Fruit fly (Drosophila melanogaster) whole organism, embryonic: ENCODE measurements around the gene GAPsec.

ENCODE experiments used
- Ada2b ChIP-seq: fragments of 200-800 bp; sonication (Bioruptor generic); IDR thresholded peaks from 2 replicates; pipeline ENCODE4 v1.3.6; 2022; ENCODE audit warnings: missing biosample characterization, missing genetic modification characterization
- CG11504 ChIP-seq: fragments of 200-800 bp; sonication (Bioruptor generic); optimal IDR thresholded peaks from 3 replicates; lab custom pipeline; 2019; ENCODE audit warnings: missing biosample characterization, mild to moderate bottlenecking, missing genetic modification characterization, moderate library complexity
- CG12219 ChIP-seq: fragments of 200-800 bp; sonication (Bioruptor generic); optimal IDR thresholded peaks from 3 replicates; lab custom pipeline; 2018; ENCODE audit warnings: missing biosample characterization, mild to moderate bottlenecking, missing genetic modification characterization
- CG18476 ChIP-seq: fragments of 200-800 bp; sonication (Bioruptor generic); optimal IDR thresholded peaks from 2 replicates; lab custom pipeline; 2016; ENCODE audit warnings: missing biosample characterization, mild to moderate bottlenecking, missing genetic modification characterization
- CG18619 ChIP-seq: fragments of 200-800 bp; sonication (Bioruptor generic); optimal IDR thresholded peaks from 3 replicates; lab custom pipeline; 2017; ENCODE audit warnings: missing biosample characterization, mild to moderate bottlenecking, missing genetic modification characterization
- CG2116 ChIP-seq: fragments of 200-800 bp; sonication (Bioruptor generic); optimal IDR thresholded peaks from 3 replicates; lab custom pipeline; 2018; ENCODE audit warnings: missing biosample characterization, mild to moderate bottlenecking, missing genetic modification characterization
- CG2678 ChIP-seq: fragments of 200-800 bp; sonication (Bioruptor generic); optimal IDR thresholded peaks from 3 replicates; lab custom pipeline; 2019; ENCODE audit warnings: missing biosample characterization, mild to moderate bottlenecking, missing genetic modification characterization, moderate library complexity
- CG30403 ChIP-seq: fragments of 200-800 bp; sonication (Bioruptor generic); optimal IDR thresholded peaks from 3 replicates; lab custom pipeline; 2016; ENCODE audit warnings: missing biosample characterization, missing genetic modification characterization
- CG32532 ChIP-seq: fragments of 200-800 bp; sonication (Bioruptor generic); IDR thresholded peaks from 2 replicates; pipeline ENCODE4 v1.3.6; 2022; ENCODE audit warnings: missing biosample characterization, missing genetic modification characterization
- CG32772 ChIP-seq: fragments of 200-800 bp; sonication (Bioruptor generic); IDR thresholded peaks from 2 replicates; pipeline ENCODE4 v1.3.6; 2022; ENCODE audit warnings: missing biosample characterization, missing genetic modification characterization
- CG3281 ChIP-seq: fragments of 200-800 bp; sonication (Bioruptor generic); optimal IDR thresholded peaks from 3 replicates; lab custom pipeline; 2017; ENCODE audit warnings: missing biosample characterization, mild to moderate bottlenecking, missing genetic modification characterization
- CG3838 ChIP-seq: fragments of 200-800 bp; sonication (Bioruptor generic); optimal IDR thresholded peaks from 3 replicates; lab custom pipeline; 2016; ENCODE audit warnings: missing biosample characterization, missing genetic modification characterization
- CG4424 ChIP-seq: fragments of 200-800 bp; sonication (Bioruptor generic); optimal IDR thresholded peaks from 3 replicates; lab custom pipeline; 2016; ENCODE audit warnings: missing biosample characterization, missing genetic modification characterization
- CG5245 ChIP-seq: fragments of 200-800 bp; sonication (Bioruptor generic); optimal IDR thresholded peaks from 3 replicates; lab custom pipeline; 2016; ENCODE audit warnings: missing biosample characterization, missing genetic modification characterization
- CG7839 ChIP-seq: fragments of 200-800 bp; sonication (Bioruptor generic); optimal IDR thresholded peaks from 3 replicates; lab custom pipeline; 2018; ENCODE audit warnings: missing biosample characterization, mild to moderate bottlenecking, missing genetic modification characterization, moderate library complexity
- CG9932 ChIP-seq: fragments of 200-800 bp; sonication (Bioruptor generic); IDR thresholded peaks from 2 replicates; pipeline ENCODE4 v1.3.6; 2022; ENCODE audit warnings: missing biosample characterization, missing genetic modification characterization
- Dip3 ChIP-seq: fragments of 200-800 bp; sonication (Bioruptor generic); optimal IDR thresholded peaks from 3 replicates; lab custom pipeline; 2016; ENCODE audit warnings: missing biosample characterization, missing genetic modification characterization
- Drgx ChIP-seq: fragments of 200-800 bp; sonication (Bioruptor generic); IDR thresholded peaks from 2 replicates; pipeline ENCODE4 v1.3.6; 2022; ENCODE audit warnings: missing biosample characterization, missing genetic modification characterization
- Ets97D ChIP-seq: fragments of 200-800 bp; sonication (Bioruptor generic); optimal IDR thresholded peaks from 3 replicates; lab custom pipeline; 2016; ENCODE audit warnings: missing biosample characterization, missing genetic modification characterization
- Fer3 ChIP-seq: fragments of 200-800 bp; sonication (Bioruptor generic); optimal IDR thresholded peaks from 2 replicates; lab custom pipeline; 2018; ENCODE audit warnings: missing biosample characterization, mild to moderate bottlenecking, missing genetic modification characterization, moderate library complexity
- Lpt ChIP-seq: fragments of >200 bp; optimal IDR thresholded peaks from 2 replicates; lab custom pipeline; 2018; ENCODE audit warnings: missing biosample characterization, missing genetic modification characterization
- Med ChIP-seq: fragments of 200-800 bp; sonication (Bioruptor generic); peaks from one replicate; lab custom pipeline; 2016; ENCODE audit warnings: missing biosample characterization, missing genetic modification characterization, mild to moderate bottlenecking, inconsistent platforms, moderate library complexity
- NC2β ChIP-seq: fragments of 200-800 bp; sonication (Bioruptor generic); optimal IDR thresholded peaks from 2 replicates; lab custom pipeline; 2016; ENCODE audit warnings: missing biosample characterization, missing genetic modification characterization
- Poxn ChIP-seq: fragments of 200-800 bp; sonication (Bioruptor generic); IDR thresholded peaks from 2 replicates; pipeline ENCODE4 v1.3.6; 2022; ENCODE audit warnings: missing biosample characterization, missing genetic modification characterization
- Rfx ChIP-seq: fragments of 200-800 bp; sonication (Bioruptor generic); IDR thresholded peaks from 2 replicates; pipeline ENCODE4 v1.3.6; 2022; ENCODE audit warnings: missing biosample characterization, missing genetic modification characterization
- Xrp1 ChIP-seq: fragments of 200-800 bp; sonication (Bioruptor generic); IDR thresholded peaks from 2 replicates; pipeline ENCODE4 v1.3.6; 2022; ENCODE audit warnings: missing biosample characterization, missing genetic modification characterization
- al ChIP-seq: fragments of 200-800 bp; sonication (Bioruptor generic); IDR thresholded peaks from 2 replicates; pipeline ENCODE4 v1.3.6; 2022; ENCODE audit warnings: missing biosample characterization, missing genetic modification characterization
- corto ChIP-seq: fragments of 200-800 bp; sonication (Bioruptor generic); optimal IDR thresholded peaks from 2 replicates; lab custom pipeline; 2016; ENCODE audit warnings: missing biosample characterization, mild to moderate bottlenecking, missing genetic modification characterization, moderate library complexity
- dpn ChIP-seq, 2 experiments: fragments of 200-800 bp; sonication (Bioruptor generic); optimal IDR thresholded peaks; 3 replicates each; lab custom pipeline; 2016; ENCODE audit warnings: missing biosample characterization in 2 of 2, missing genetic modification characterization in 2 of 2
- fd102C ChIP-seq: fragments of 200-800 bp; sonication (Bioruptor generic); optimal IDR thresholded peaks from 2 replicates; lab custom pipeline; 2018; ENCODE audit warnings: missing biosample characterization, mild to moderate bottlenecking, missing genetic modification characterization, moderate library complexity
- gsb ChIP-seq: fragments of 200-800 bp; sonication (Bioruptor generic); IDR thresholded peaks from 2 replicates; pipeline ENCODE4 v1.3.6; 2022; ENCODE audit warnings: missing biosample characterization, missing genetic modification characterization
- kah ChIP-seq: fragments of 200-800 bp; sonication (Bioruptor generic); optimal IDR thresholded peaks from 2 replicates; lab custom pipeline; 2018; ENCODE audit warnings: missing biosample characterization, mild to moderate bottlenecking, missing genetic modification characterization
- lbe ChIP-seq: fragments of 200-800 bp; sonication (Bioruptor generic); optimal IDR thresholded peaks from 2 replicates; lab custom pipeline; 2016; ENCODE audit warnings: missing biosample characterization, mild to moderate bottlenecking, missing genetic modification characterization
- nom ChIP-seq: fragments of 200-800 bp; sonication (Bioruptor generic); optimal IDR thresholded peaks from 2 replicates; lab custom pipeline; 2017; ENCODE audit warnings: missing biosample characterization, missing genetic modification characterization, mild to moderate bottlenecking, moderate library complexity, missing genetic modification reagents
- prd ChIP-seq, 3 experiments: fragments of >200 bp in 2 of 3; fragments of 200-800 bp in 1 of 3; sonication (Bioruptor generic) in 1 of 3; optimal IDR thresholded peaks in 2 of 3; IDR thresholded peaks in 1 of 3; 2 replicates in 2 of 3; 3 replicates in 1 of 3; pipeline versions ENCODE4 v1.3.6 to Lab custom; 2017 to 2022; ENCODE audit warnings: missing biosample characterization in 1 of 3, missing genetic modification characterization in 1 of 3
- salm ChIP-seq: fragments of 200-800 bp; sonication (Bioruptor generic); optimal IDR thresholded peaks from 2 replicates; lab custom pipeline; 2018; ENCODE audit warnings: missing biosample characterization, mild to moderate bottlenecking, missing genetic modification characterization
- zfh1 ChIP-seq: fragments of 200-800 bp; sonication (Bioruptor generic); IDR thresholded peaks from 3 replicates; pipeline ENCODE4 v1.3.6; 2022; ENCODE audit warnings: missing biosample characterization, missing genetic modification characterization

Gene GAPsec

dm6 chr3L:8657429-8657754 is 33.7 kb upstream of the GAPsec start (continued):
- TF ChIP-seq Rfx (peak; percentile 55), CG12219 (GFP tag; lab: Kevin White, UChicago) (no peak), CG11504 (tag; lab: Kevin White, UChicago) (no peak), prd (optimal IDR thresholded peaks at IDR 0.05; lab: Kevin White, UChicago) (no peak), prd (GFP tag; IDR thresholded peaks at IDR 0.05; lab: Robert Waterston, UW) (peak; percentile 73; the same call in 2 of the 3 replicates), Xrp1 (GFP tag; lab: Robert Waterston, UW) (peak; percentile 55; the same call in 1 of the 2 replicates), Ada2b (GFP tag; lab: Robert Waterston, UW) (peak; percentile 27; the same call in 1 of the 2 replicates), NC2β (GFP tag; lab: Kevin White, UChicago) (no peak), CG9932 (GFP tag; lab: Robert Waterston, UW) (peak; percentile 37; the same call in 1 of the 2 replicates), CG30403 (GFP tag; lab: Kevin White, UChicago) (no peak), nom (peak; percentile 52), al (GFP tag; lab: Robert Waterston, UW) (0 out of 2 replicates have a peak, but pooled peaks have one; percentile 23), CG4424 (GFP tag; lab: Kevin White, UChicago) (peak; percentile 4), CG18476 (GFP tag; lab: Kevin White, UChicago) (no peak), lbe (GFP tag; lab: Kevin White, UChicago) (peak; percentile 85), Poxn (no peak), CG3281 (GFP tag; lab: Kevin White, UChicago) (peak; percentile 1), CG7839 (peak; percentile 22), Fer3 (tag; lab: Kevin White, UChicago) (peak; percentile 9), CG2678 (peak; percentile 1), CG32532 (peak; percentile 27; the same call in 1 of the 2 replicates), Lpt (GFP tag; lab: Kevin White, UChicago) (no peak), Drgx (GFP tag; lab: Robert Waterston, UW) (peak; percentile 78), dpn (GFP tag; optimal IDR thresholded peaks at IDR 0.05; lab: Kevin White, UChicago) (peak in 1 of 2 experiments; percentile 26), CG5245 (GFP tag; lab: Kevin White, UChicago) (no peak), Med (peak; percentile 88), salm (tag; lab: Kevin White, UChicago) (no peak)

- TF ChIP-seq CG32772 = no peak
- no peak for TF ChIP-seq fd102C (GFP tag; lab: Kevin White, UChicago)
- TF ChIP-seq corto (GFP tag; lab: Kevin White, UChicago) = peak; percentile 1
- no peak for TF ChIP-seq Ets97D (GFP tag; lab: Kevin White, UChicago)
- TF ChIP-seq gsb (GFP tag; lab: Robert Waterston, UW) = peak; percentile 6; the same call in 1 of the 2 replicates
- no peak for TF ChIP-seq kah (GFP tag; lab: Kevin White, UChicago)
- TF ChIP-seq CG18619 (GFP tag; lab: Kevin White, UChicago) = no peak
- TF ChIP-seq zfh1 (GFP tag; lab: Robert Waterston, UW) = no peak
- no peak for TF ChIP-seq Dip3
- no peak for TF ChIP-seq CG3838 (GFP tag; lab: Kevin White, UChicago)
- TF ChIP-seq lbe (GFP tag; lab: Kevin White, UChicago) = peak; percentile 73
- TF ChIP-seq nom = peak; percentile 65
- no peak for TF ChIP-seq CG2116 (GFP tag; lab: Kevin White, UChicago)
Measured at dm6 chr3L:8656725-8657428, 33.2 kb upstream of the GAPsec start.
